Worm (Caenorhabditis elegans) whole organism, L1 larva: Measurements from ENCODE around the gene srx-45.

Source experiments
- aha-1 ChIP-seq: fragments of 150-350 bp; optimal IDR thresholded peaks from 2 replicates; lab custom pipeline; 2014; ENCODE audit warnings: missing biosample characterization, missing genetic modification characterization
- ama-1 ChIP-seq: fragments of 150-350 bp; optimal IDR thresholded peaks from 2 replicates; lab custom pipeline; 2014
- hlh-4 ChIP-seq: sonication (generic microtip); optimal IDR thresholded peaks from 2 replicates; lab custom pipeline; 2016; ENCODE audit warnings: mild to moderate bottlenecking, missing genetic modification characterization, missing compliant biosample characterization
- lin-15B ChIP-seq: fragments of 150-350 bp; sonication (generic microtip); optimal IDR thresholded peaks from 3 replicates; lab custom pipeline; 2014; ENCODE audit warnings: missing biosample characterization, missing genetic modification characterization
- nhr-12 ChIP-seq: sonication (generic microtip); optimal IDR thresholded peaks from 2 replicates; lab custom pipeline; 2017; ENCODE audit warnings: missing biosample characterization, missing genetic modification characterization
- nhr-237 ChIP-seq: fragments of 150-350 bp; optimal IDR thresholded peaks from 2 replicates; lab custom pipeline; 2014; ENCODE audit warnings: missing biosample characterization, missing genetic modification characterization
- nhr-28 ChIP-seq: fragments of 150-350 bp; optimal IDR thresholded peaks from 2 replicates; lab custom pipeline; 2014; ENCODE audit warnings: missing biosample characterization, missing genetic modification characterization
- nhr-76 ChIP-seq: sonication (generic microtip); optimal IDR thresholded peaks from 2 replicates; lab custom pipeline; 2017; ENCODE audit warnings: missing biosample characterization, missing genetic modification characterization
- rnt-1 ChIP-seq: sonication (generic microtip); optimal IDR thresholded peaks from 2 replicates; lab custom pipeline; 2016; ENCODE audit warnings: mild to moderate bottlenecking, missing genetic modification characterization, moderate library complexity, missing compliant biosample characterization
- snpc-4 ChIP-seq: fragments of 150-350 bp; optimal IDR thresholded peaks from 2 replicates; lab custom pipeline; 2014; ENCODE audit warnings: missing biosample characterization, missing genetic modification characterization
- unc-62 ChIP-seq: fragments of 150-350 bp; optimal IDR thresholded peaks from 2 replicates; lab custom pipeline; 2014; ENCODE audit warnings: missing biosample characterization, missing genetic modification reagents, missing genetic modification characterization
- unc-98 ChIP-seq: fragments of 200-800 bp; sonication (Bioruptor generic); IDR thresholded peaks from 2 replicates; pipeline ENCODE4 v1.3.6; 2022; ENCODE audit warnings: missing genetic modification characterization, missing compliant biosample characterization
- ztf-4 ChIP-seq: fragments of 150-350 bp; optimal IDR thresholded peaks from 2 replicates; lab custom pipeline; 2014; ENCODE audit warnings: missing biosample characterization, missing genetic modification characterization

ce11 chrIII:9254988-9255387, 51.5 kb downstream of the srx-45 start:
- TF ChIP-seq nhr-237 (tag; lab: Kevin White, UChicago) (no peak), rnt-1 (tag; lab: Kevin White, UChicago) (no peak), lin-15B (tag; lab: Kevin White, UChicago) (no peak), unc-98 (no peak), nhr-28 (no peak), ztf-4 (tag; lab: Kevin White, UChicago) (no peak), hlh-4 (tag; lab: Kevin White, UChicago) (no peak), nhr-76 (tag; lab: Kevin White, UChicago) (no peak), aha-1 (tag; lab: Kevin White, UChicago) (no peak), snpc-4 (tag; lab: Kevin White, UChicago) (no peak), unc-62 (GFP tag; lab: Kevin White, UChicago) (no peak), nhr-12 (tag; lab: Kevin White, UChicago) (no peak), ama-1 (lab: Kevin White, UChicago) (no peak)
